Fruit fly (Drosophila melanogaster) whole organism, embryonic: Measurements from ENCODE around the gene CG2444.

Experiments used
- ATbp ChIP-seq: fragments of 200-800 bp; sonication (Bioruptor generic); optimal IDR thresholded peaks from 2 replicates; lab custom pipeline; 2017; ENCODE audit warnings: missing biosample characterization, mild to moderate bottlenecking, missing genetic modification characterization, missing genetic modification reagents
- Atf6 ChIP-seq: fragments of 200-800 bp; sonication (Bioruptor generic); IDR thresholded peaks from 2 replicates; pipeline ENCODE4 v1.3.6; 2022; ENCODE audit warnings: missing biosample characterization, missing genetic modification characterization
- CG10321 ChIP-seq: fragments of 200-800 bp; sonication (Bioruptor generic); IDR thresholded peaks from 2 replicates; pipeline ENCODE4 v1.3.6; 2022; ENCODE audit warnings: missing biosample characterization, missing genetic modification characterization
- CG10565 ChIP-seq: fragments of 200-800 bp; sonication (Bioruptor generic); optimal IDR thresholded peaks from 3 replicates; lab custom pipeline; 2016; ENCODE audit warnings: missing biosample characterization, mild to moderate bottlenecking, missing genetic modification characterization
- CG12155 ChIP-seq: fragments of 200-800 bp; sonication (Bioruptor generic); optimal IDR thresholded peaks from 3 replicates; lab custom pipeline; 2016; ENCODE audit warnings: missing biosample characterization, missing genetic modification characterization
- CG12236 ChIP-seq: fragments of 200-800 bp; sonication (Bioruptor generic); optimal IDR thresholded peaks from 2 replicates; lab custom pipeline; 2016; ENCODE audit warnings: missing biosample characterization, missing genetic modification characterization
- CG15011 ChIP-seq: fragments of 200-800 bp; sonication (Bioruptor generic); optimal IDR thresholded peaks from 3 replicates; lab custom pipeline; 2018; ENCODE audit warnings: missing biosample characterization, mild to moderate bottlenecking, missing genetic modification characterization
- CG15601 ChIP-seq: fragments of 200-800 bp; sonication (Bioruptor generic); optimal IDR thresholded peaks from 3 replicates; lab custom pipeline; 2019; ENCODE audit warnings: missing biosample characterization, mild to moderate bottlenecking, missing genetic modification characterization, moderate library complexity
- CG1603 ChIP-seq: fragments of 200-800 bp; sonication (Bioruptor generic); optimal IDR thresholded peaks from 2 replicates; lab custom pipeline; 2019; ENCODE audit warnings: missing biosample characterization, mild to moderate bottlenecking, missing genetic modification characterization, moderate library complexity
- CG2116 ChIP-seq: fragments of 200-800 bp; sonication (Bioruptor generic); optimal IDR thresholded peaks from 3 replicates; lab custom pipeline; 2018; ENCODE audit warnings: missing biosample characterization, mild to moderate bottlenecking, missing genetic modification characterization
- CG2678 ChIP-seq: fragments of 200-800 bp; sonication (Bioruptor generic); optimal IDR thresholded peaks from 3 replicates; lab custom pipeline; 2019; ENCODE audit warnings: missing biosample characterization, mild to moderate bottlenecking, missing genetic modification characterization, moderate library complexity
- CG2875 ChIP-seq: fragments of 200-800 bp; sonication (Bioruptor generic); optimal IDR thresholded peaks from 2 replicates; lab custom pipeline; 2017; ENCODE audit warnings: missing biosample characterization, mild to moderate bottlenecking, missing genetic modification characterization, missing genetic modification reagents
- CG2889 ChIP-seq: fragments of 200-800 bp; sonication (Bioruptor generic); IDR thresholded peaks from 3 replicates; pipeline ENCODE4 v1.3.6; 2022; ENCODE audit warnings: missing biosample characterization, missing genetic modification characterization
- CG31365 ChIP-seq: fragments of 200-800 bp; sonication (Bioruptor generic); optimal IDR thresholded peaks from 2 replicates; lab custom pipeline; 2018; ENCODE audit warnings: missing biosample characterization, mild to moderate bottlenecking, missing genetic modification characterization
- CG33213 ChIP-seq: fragments of 200-800 bp; sonication (Bioruptor generic); optimal IDR thresholded peaks from 3 replicates; lab custom pipeline; 2016; ENCODE audit warnings: missing biosample characterization, missing genetic modification characterization
- CG34376 ChIP-seq: fragments of 200-800 bp; sonication (Bioruptor generic); optimal IDR thresholded peaks from 2 replicates; lab custom pipeline; 2018; ENCODE audit warnings: missing biosample characterization, mild to moderate bottlenecking, missing genetic modification characterization
- CG3726 ChIP-seq: fragments of 200-800 bp; sonication (Bioruptor generic); IDR thresholded peaks from 3 replicates; pipeline ENCODE4, ENCODE4 v1.3.6; 2022; ENCODE audit warnings: missing biosample characterization, missing genetic modification characterization
- CG4328 ChIP-seq: fragments of 200-800 bp; sonication (Bioruptor generic); optimal IDR thresholded peaks from 3 replicates; lab custom pipeline; 2017; ENCODE audit warnings: missing biosample characterization, missing genetic modification reagents, missing genetic modification characterization
- CG7271 ChIP-seq: fragments of 200-800 bp; sonication (Bioruptor generic); optimal IDR thresholded peaks from 2 replicates; lab custom pipeline; 2018; ENCODE audit warnings: missing biosample characterization, mild to moderate bottlenecking, missing genetic modification characterization, moderate library complexity
- CG7556 ChIP-seq: fragments of 200-800 bp; sonication (Bioruptor generic); optimal IDR thresholded peaks from 2 replicates; lab custom pipeline; 2017; ENCODE audit warnings: missing biosample characterization, mild to moderate bottlenecking, missing genetic modification characterization
- CG7987 ChIP-seq: fragments of 200-800 bp; sonication (Bioruptor generic); optimal IDR thresholded peaks from 2 replicates; lab custom pipeline; 2018; ENCODE audit warnings: missing biosample characterization, mild to moderate bottlenecking, missing genetic modification characterization, moderate library complexity
- CG8089 ChIP-seq: fragments of 200-800 bp; sonication (Bioruptor generic); optimal IDR thresholded peaks from 3 replicates; lab custom pipeline; 2016; ENCODE audit warnings: missing biosample characterization, missing genetic modification characterization
- CG8765 ChIP-seq: fragments of 200-800 bp; sonication (Bioruptor generic); IDR thresholded peaks from 2 replicates; pipeline ENCODE4 v1.3.6; 2022; ENCODE audit warnings: missing biosample characterization, missing genetic modification characterization
- CHES-1-like ChIP-seq: fragments of 200-800 bp; sonication (Bioruptor generic); optimal IDR thresholded peaks from 2 replicates; lab custom pipeline; 2016; ENCODE audit warnings: missing biosample characterization, missing genetic modification characterization
- D19A ChIP-seq: fragments of 200-800 bp; optimal IDR thresholded peaks from 3 replicates; lab custom pipeline; 2019; ENCODE audit warnings: missing biosample characterization, mild to moderate bottlenecking, missing genetic modification characterization, moderate library complexity
- Deaf1 ChIP-seq: fragments of 200-800 bp; optimal IDR thresholded peaks from 3 replicates; lab custom pipeline; 2019; ENCODE audit warnings: missing biosample characterization, mild to moderate bottlenecking, missing genetic modification characterization, moderate library complexity
- Dek ChIP-seq: fragments of 200-800 bp; sonication (Bioruptor generic); optimal IDR thresholded peaks from 3 replicates; lab custom pipeline; 2019; ENCODE audit warnings: missing biosample characterization, mild to moderate bottlenecking, missing genetic modification characterization, moderate library complexity
- Fer2 ChIP-seq: fragments of 200-800 bp; sonication (Bioruptor generic); optimal IDR thresholded peaks from 2 replicates; lab custom pipeline; 2018; ENCODE audit warnings: missing biosample characterization, mild to moderate bottlenecking, missing genetic modification characterization, moderate library complexity
- Hey ChIP-seq: fragments of 200-800 bp; sonication (Bioruptor generic); optimal IDR thresholded peaks from 3 replicates; lab custom pipeline; 2018; ENCODE audit warnings: missing biosample characterization, mild to moderate bottlenecking, missing genetic modification characterization
- Hmr ChIP-seq: fragments of 200-800 bp; sonication (Bioruptor generic); optimal IDR thresholded peaks from 3 replicates; lab custom pipeline; 2017; ENCODE audit warnings: mild to moderate bottlenecking, missing biosample characterization, missing genetic modification reagents, missing genetic modification characterization
- Sox100B ChIP-seq: fragments of 200-800 bp; sonication (Bioruptor generic); optimal IDR thresholded peaks from 3 replicates; lab custom pipeline; 2018; ENCODE audit warnings: missing biosample characterization, mild to moderate bottlenecking, missing genetic modification characterization
- Vsx1 ChIP-seq: fragments of 200-800 bp; sonication (Bioruptor generic); optimal IDR thresholded peaks from 2 replicates; lab custom pipeline; 2017; ENCODE audit warnings: missing biosample characterization, mild to moderate bottlenecking, missing genetic modification characterization, missing genetic modification reagents
- ato ChIP-seq: fragments of 200-800 bp; sonication (Bioruptor generic); IDR thresholded peaks from 2 replicates; pipeline ENCODE4 v1.3.6; 2022; ENCODE audit warnings: missing biosample characterization, missing genetic modification characterization; ENCODE audit not compliant: partially characterized antibody
- bsh ChIP-seq, 2 experiments: fragments of 200-800 bp; sonication (Bioruptor generic); optimal IDR thresholded peaks; 2 replicates each; lab custom pipeline; 2017 to 2018; ENCODE audit warnings: mild to moderate bottlenecking in 2 of 2, missing biosample characterization in 2 of 2, missing genetic modification characterization in 2 of 2, moderate library complexity in 1 of 2
- cwo ChIP-seq: fragments of 200-800 bp; sonication (Bioruptor generic); optimal IDR thresholded peaks from 3 replicates; lab custom pipeline; 2017; ENCODE audit warnings: missing biosample characterization, missing genetic modification characterization, mild to moderate bottlenecking, moderate library complexity, missing genetic modification reagents
- da ChIP-seq: fragments of 200-800 bp; sonication (Bioruptor generic); optimal IDR thresholded peaks from 2 replicates; lab custom pipeline; 2016; ENCODE audit warnings: missing biosample characterization, missing genetic modification characterization
- disco-r ChIP-seq: fragments of 200-800 bp; sonication (Bioruptor generic); optimal IDR thresholded peaks from 2 replicates; lab custom pipeline; 2016; ENCODE audit warnings: missing biosample characterization, missing genetic modification characterization
- ftz-f1 ChIP-seq: fragments of 200-800 bp; sonication (Bioruptor generic); optimal IDR thresholded peaks from 2 replicates; lab custom pipeline; 2016; ENCODE audit warnings: missing biosample characterization, missing genetic modification characterization
- hth ChIP-seq: fragments of >200 bp; optimal IDR thresholded peaks from 2 replicates; lab custom pipeline; 2017; ENCODE audit warnings: inconsistent platforms
- inv ChIP-seq: fragments of 200-800 bp; sonication (Bioruptor generic); IDR thresholded peaks from 2 replicates; pipeline ENCODE4 v1.3.6; 2022; ENCODE audit warnings: missing biosample characterization, missing genetic modification characterization; ENCODE audit not compliant: partially characterized antibody
- kni ChIP-seq: fragments of 200-800 bp; sonication (Bioruptor generic); optimal IDR thresholded peaks from 3 replicates; lab custom pipeline; 2017; ENCODE audit warnings: mild to moderate bottlenecking, missing biosample characterization, missing genetic modification reagents, missing genetic modification characterization
- lbe ChIP-seq: fragments of 200-800 bp; sonication (Bioruptor generic); optimal IDR thresholded peaks from 2 replicates; lab custom pipeline; 2016; ENCODE audit warnings: missing biosample characterization, mild to moderate bottlenecking, missing genetic modification characterization
- odd ChIP-seq: fragments of 200-800 bp; sonication (Bioruptor generic); optimal IDR thresholded peaks from 2 replicates; lab custom pipeline; 2017; ENCODE audit warnings: missing biosample characterization, mild to moderate bottlenecking, missing genetic modification characterization
- psq ChIP-seq: fragments of 200-800 bp; sonication (Bioruptor generic); optimal IDR thresholded peaks from 2 replicates; lab custom pipeline; 2017; ENCODE audit warnings: missing biosample characterization, missing genetic modification characterization
- rib ChIP-seq: fragments of 200-800 bp; sonication (Bioruptor generic); IDR thresholded peaks from 2 replicates; pipeline ENCODE4 v1.3.6; 2022; ENCODE audit warnings: missing biosample characterization, missing genetic modification characterization
- salm ChIP-seq: fragments of 200-800 bp; sonication (Bioruptor generic); optimal IDR thresholded peaks from 2 replicates; lab custom pipeline; 2018; ENCODE audit warnings: missing biosample characterization, mild to moderate bottlenecking, missing genetic modification characterization
- toy ChIP-seq: fragments of 200-800 bp; sonication (Bioruptor generic); IDR thresholded peaks from 2 replicates; pipeline ENCODE4 v1.3.6; 2022; ENCODE audit warnings: missing biosample characterization, missing genetic modification characterization
- yki ChIP-seq: fragments of >200 bp; optimal IDR thresholded peaks from 3 replicates; lab custom pipeline; 2018
- zfh1 ChIP-seq: fragments of 200-800 bp; sonication (Bioruptor generic); IDR thresholded peaks from 3 replicates; pipeline ENCODE4 v1.3.6; 2022; ENCODE audit warnings: missing biosample characterization, missing genetic modification characterization

CG2444 gene

dm6 chrX:11685918-11686640 lies 19.0 kb downstream of the CG2444 start (continued):
- peak; percentile 30 for TF ChIP-seq CG4328 (GFP tag; lab: Kevin White, UChicago)
- no peak for TF ChIP-seq CG8089 (GFP tag; lab: Kevin White, UChicago)
- TF ChIP-seq CG2889 (GFP tag; lab: Robert Waterston, UW), result no peak
- TF ChIP-seq CG2678 (tag; lab: Kevin White, UChicago), result peak; percentile 59
- TF ChIP-seq CG8765 (GFP tag; lab: Robert Waterston, UW), result no peak
- TF ChIP-seq cwo, result peak; percentile 48
- peak; percentile 73 for TF ChIP-seq ATbp (GFP tag; lab: Kevin White, UChicago)
- TF ChIP-seq CG12236 (GFP tag; lab: Kevin White, UChicago), result peak; percentile 4
- TF ChIP-seq CG34376, result peak; percentile 80
- peak; percentile 38 for TF ChIP-seq CG15011 (GFP tag; lab: Kevin White, UChicago)
- peak; percentile 17 for TF ChIP-seq Deaf1 (tag; lab: Kevin White, UChicago)
- TF ChIP-seq da (GFP tag; lab: Kevin White, UChicago), result no peak
- peak; percentile 51 for TF ChIP-seq psq
- no peak for TF ChIP-seq lbe (GFP tag; lab: Kevin White, UChicago)
- TF ChIP-seq disco-r (GFP tag; lab: Kevin White, UChicago), result peak; percentile 22
- peak; percentile 75 for TF ChIP-seq Hmr (GFP tag; lab: Kevin White, UChicago)
- peak; percentile 54 for TF ChIP-seq Vsx1 (GFP tag; lab: Kevin White, UChicago)
- peak; percentile 65 for TF ChIP-seq CG7987 (GFP tag; lab: Kevin White, UChicago)
- peak; percentile 4 for TF ChIP-seq ftz-f1 (GFP tag; lab: Kevin White, UChicago)
- TF ChIP-seq CG33213 (GFP tag; lab: Kevin White, UChicago), result peak; percentile 18
- TF ChIP-seq inv (GFP tag; lab: Robert Waterston, UW), result no peak
- no peak for TF ChIP-seq CG1603
- TF ChIP-seq Hey (tag; lab: Kevin White, UChicago), result peak; percentile 15
- TF ChIP-seq Sox100B (GFP tag; lab: Kevin White, UChicago), result peak; percentile 25
- TF ChIP-seq salm, result peak; percentile 20
- TF ChIP-seq zfh1 (GFP tag; lab: Robert Waterston, UW), result no peak
- no peak for TF ChIP-seq Dek
- peak; percentile 28 for TF ChIP-seq CG7556 (GFP tag; lab: Kevin White, UChicago)
- TF ChIP-seq CHES-1-like (GFP tag; lab: Kevin White, UChicago), result peak; percentile 13
- TF ChIP-seq Atf6 (GFP tag; lab: Robert Waterston, UW), result peak; percentile 59
- no peak for TF ChIP-seq hth (lab: Kevin White, UChicago)
- TF ChIP-seq toy (GFP tag; lab: Robert Waterston, UW), result no peak
- peak in 1 of 2 experiments; percentile 73 for TF ChIP-seq bsh (GFP tag; optimal IDR thresholded peaks at IDR 0.05; lab: Kevin White, UChicago)
- no peak for TF ChIP-seq CG10321 (GFP tag; lab: Robert Waterston, UW)
- TF ChIP-seq ato, result no peak
- peak; percentile 78 for TF ChIP-seq kni
- TF ChIP-seq CG12155, result no peak
- no peak for TF ChIP-seq Fer2 (tag; lab: Kevin White, UChicago)
- peak; percentile 15 for TF ChIP-seq CG2875 (GFP tag; lab: Kevin White, UChicago)
- TF ChIP-seq D19A (tag; lab: Kevin White, UChicago), result peak; percentile 57
- no peak for TF ChIP-seq CG10565 (GFP tag; lab: Kevin White, UChicago)
- no peak for TF ChIP-seq CG2116 (GFP tag; lab: Kevin White, UChicago)
- peak; percentile 68 for TF ChIP-seq yki (lab: Kevin White, UChicago)
- peak; percentile 33 for TF ChIP-seq CG15601 (tag; lab: Kevin White, UChicago)
- TF ChIP-seq CG7271 (tag; lab: Kevin White, UChicago), result no peak
- TF ChIP-seq CG31365 (tag; lab: Kevin White, UChicago), result peak; percentile 55
- peak; percentile 70 for TF ChIP-seq odd (GFP tag; lab: Kevin White, UChicago)
- no peak for TF ChIP-seq CG3726 (GFP tag; lab: Robert Waterston, UW)
- no peak for TF ChIP-seq rib (GFP tag; lab: Robert Waterston, UW)
